Fruit fly (Drosophila melanogaster): ENCODE results near the gene Tsf1.

DNA sequence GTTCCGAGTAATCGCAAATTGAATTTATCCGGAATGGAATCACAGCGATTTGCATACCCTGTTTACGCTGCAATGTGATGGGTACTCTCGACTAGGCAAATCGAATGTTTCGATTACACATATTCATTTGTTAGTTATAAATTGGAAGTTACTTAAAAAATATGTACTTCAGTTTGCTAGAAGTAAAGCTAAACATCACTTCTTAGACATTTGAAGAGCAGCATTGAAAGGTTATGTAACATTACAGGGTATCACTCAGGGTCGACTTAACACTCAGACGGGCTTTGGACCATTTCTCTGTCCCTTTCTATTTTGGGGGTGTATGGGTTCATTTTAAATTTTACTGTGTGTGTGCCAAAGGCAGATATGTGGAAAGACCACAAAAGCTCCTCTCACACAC is 45.9 kb upstream of the Tsf1 start:
- TF ChIP-seq CG7045 (GFP tag; optimal IDR thresholded peaks at IDR 0.05) (no peak), pad (GFP tag; optimal IDR thresholded peaks at IDR 0.05) (no peak)
